Worm (Caenorhabditis elegans): Measurements from ENCODE around the gene T28F3.11.

T28F3.11 gene

DNA sequence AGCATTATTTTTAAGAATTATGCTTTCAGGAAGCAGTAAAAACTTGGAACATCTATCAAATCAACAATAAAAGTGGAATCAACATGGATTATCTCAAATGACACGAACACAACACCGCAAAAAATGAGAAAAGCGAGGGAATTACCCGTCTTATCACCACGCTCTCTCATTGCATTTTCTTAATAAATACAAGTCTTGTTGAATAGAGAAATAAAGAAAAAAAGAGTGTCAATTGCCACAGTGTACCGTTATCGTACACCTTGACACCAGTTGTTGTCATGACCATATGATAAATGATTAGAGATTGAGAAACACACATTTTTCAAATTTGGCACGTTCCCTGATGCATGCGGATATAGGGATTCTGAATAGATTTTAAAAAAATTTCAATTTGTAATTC lies 27.8 kb downstream of the T28F3.11 start:
- TF ChIP-seq gmeb-1 (tag; optimal IDR thresholded peaks at IDR 0.05), result peak; percentile 56
- TF ChIP-seq C34F6.9 (tag; optimal IDR thresholded peaks at IDR 0.05), result no peak
- no peak for TF ChIP-seq blmp-1 (tag; optimal IDR thresholded peaks at IDR 0.05; ENCODE audit: insufficient read depth)
- no peak for TF ChIP-seq nhr-11 (tag; optimal IDR thresholded peaks at IDR 0.05)
- peak; percentile 20 for TF ChIP-seq nhr-129 (tag; optimal IDR thresholded peaks at IDR 0.05)
- TF ChIP-seq egl-27 (tag; optimal IDR thresholded peaks at IDR 0.05), result no peak
- TF ChIP-seq skn-1 (tag; optimal IDR thresholded peaks at IDR 0.05), result no peak
- no peak for TF ChIP-seq lin-11 (tag; optimal IDR thresholded peaks at IDR 0.05)
- no peak for TF ChIP-seq zag-1 (tag; optimal IDR thresholded peaks at IDR 0.05)
- no peak for TF ChIP-seq dmd-4 (tag; optimal IDR thresholded peaks at IDR 0.05)
- no peak for TF ChIP-seq unc-62 (GFP tag; optimal IDR thresholded peaks at IDR 0.05)
- TF ChIP-seq lin-39 (tag; optimal IDR thresholded peaks at IDR 0.05), result no peak
- TF ChIP-seq ztf-11 (tag; optimal IDR thresholded peaks at IDR 0.05), result no peak
- TF ChIP-seq nhr-77 (tag; optimal IDR thresholded peaks at IDR 0.05), result no peak
- TF ChIP-seq elt-3 (tag; optimal IDR thresholded peaks at IDR 0.05), result no peak
- TF ChIP-seq unc-39 (tag; optimal IDR thresholded peaks at IDR 0.05), result no peak
- no peak for TF ChIP-seq nhr-23 (tag; optimal IDR thresholded peaks at IDR 0.05)
- TF ChIP-seq Y55F3AM.14 (GFP tag; optimal IDR thresholded peaks at IDR 0.05), result no peak
- peak in 1 of 2 experiments; percentile 6 for TF ChIP-seq lsy-2 (tag; optimal IDR thresholded peaks at IDR 0.05)
- TF ChIP-seq nhr-21 (tag; optimal IDR thresholded peaks at IDR 0.05), result peak; percentile 75
- TF ChIP-seq snpc-4 (tag; optimal IDR thresholded peaks at IDR 0.05), result no peak
- TF ChIP-seq R02D3.7 (tag; optimal IDR thresholded peaks at IDR 0.05), result no peak
- TF ChIP-seq nhr-237 (tag; optimal IDR thresholded peaks at IDR 0.05), result no peak
- no peak for TF ChIP-seq lin-13 (GFP tag; optimal IDR thresholded peaks at IDR 0.05)
- no peak for TF ChIP-seq nhr-6 (tag; optimal IDR thresholded peaks at IDR 0.05)
- TF ChIP-seq elt-1 (tag; optimal IDR thresholded peaks at IDR 0.05), result no peak
- TF ChIP-seq crh-2 (tag; optimal IDR thresholded peaks at IDR 0.05), result peak; percentile 74
- no peak for TF ChIP-seq peb-1 (tag; optimal IDR thresholded peaks at IDR 0.05)
- TF ChIP-seq sma-3 (GFP tag; optimal IDR thresholded peaks at IDR 0.05), result no peak
- TF ChIP-seq F13H6.1 (tag; optimal IDR thresholded peaks at IDR 0.05), result peak; percentile 54
- no peak for TF ChIP-seq ceh-16 (tag; optimal IDR thresholded peaks at IDR 0.05)
- peak; percentile 92 for TF ChIP-seq fos-1 (tag; optimal IDR thresholded peaks at IDR 0.05)
- TF ChIP-seq nhr-10 (tag; optimal IDR thresholded peaks at IDR 0.05), result no peak
- no peak for TF ChIP-seq ztf-4 (tag; optimal IDR thresholded peaks at IDR 0.05)
- TF ChIP-seq unc-55 (GFP tag; optimal IDR thresholded peaks at IDR 0.05), result no peak
- TF ChIP-seq nhr-25 (tag; optimal IDR thresholded peaks at IDR 0.05), result peak; percentile 27
- no peak for TF ChIP-seq ama-1 (optimal IDR thresholded peaks at IDR 0.05)
- TF ChIP-seq aly-2 (tag; optimal IDR thresholded peaks at IDR 0.05), result no peak
- TF ChIP-seq ztf-1 (GFP tag; conservative IDR thresholded peaks at IDR 0.05), result no peak
- TF ChIP-seq ZK546.5 (tag; optimal IDR thresholded peaks at IDR 0.05), result no peak
- no peak for TF ChIP-seq sem-4 (tag; optimal IDR thresholded peaks at IDR 0.05)
- TF ChIP-seq mab-5 (tag; optimal IDR thresholded peaks at IDR 0.05), result no peak
- no peak for TF ChIP-seq mdl-1 (tag; optimal IDR thresholded peaks at IDR 0.05)
- TF ChIP-seq alr-1 (tag; optimal IDR thresholded peaks at IDR 0.05), result no peak
- TF ChIP-seq mbf-1 (tag; optimal IDR thresholded peaks at IDR 0.05), result no peak
- no peak for TF ChIP-seq nhr-12 (tag; optimal IDR thresholded peaks at IDR 0.05)
- no peak for TF ChIP-seq sma-9 (GFP tag; optimal IDR thresholded peaks at IDR 0.05)
- no peak for TF ChIP-seq sma-9 (tag; optimal IDR thresholded peaks at IDR 0.05)
- TF ChIP-seq ceh-82 (tag; optimal IDR thresholded peaks at IDR 0.05), result no peak

DNA sequence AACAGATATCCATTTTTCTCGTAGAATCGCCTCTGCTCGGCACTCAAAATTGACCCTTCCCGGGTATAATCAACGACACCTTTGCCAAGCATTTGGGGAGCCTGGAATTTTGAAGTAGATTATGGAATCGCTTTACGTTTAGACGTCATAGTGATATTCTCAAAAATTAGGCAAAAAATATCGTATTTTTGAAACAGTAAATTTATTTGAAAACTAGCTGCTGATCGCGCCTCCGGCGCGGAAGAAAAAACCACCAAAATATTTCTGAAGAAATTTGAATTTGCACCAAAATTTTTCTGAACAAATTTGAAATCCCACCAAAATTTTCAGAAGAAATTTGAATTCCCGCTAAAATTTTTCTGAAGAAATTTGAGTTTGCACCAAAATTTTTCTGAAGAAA lies 29.1 kb downstream of the T28F3.11 start, which contains the start of gene ZK550.6:
Gene ZK550.6 (minus strand): TSS at position 101 of the 400 bp plus-strand sequence.
- TF ChIP-seq C34F6.9 (tag; optimal IDR thresholded peaks at IDR 0.05), result no peak
- no peak for TF ChIP-seq R02D3.7 (tag; optimal IDR thresholded peaks at IDR 0.05)
- no peak for TF ChIP-seq ama-1 (optimal IDR thresholded peaks at IDR 0.05)
- no peak for TF ChIP-seq lsy-2 (tag; optimal IDR thresholded peaks at IDR 0.05)
- no peak for TF ChIP-seq sma-3 (GFP tag; optimal IDR thresholded peaks at IDR 0.05)
- no peak for TF ChIP-seq aly-2 (tag; optimal IDR thresholded peaks at IDR 0.05)

All from whole organism, L2 larva.